Worm (Caenorhabditis elegans) whole organism, L3 larva: ENCODE data around the gene F40H3.3.

ENCODE experiments used
- elt-1 ChIP-seq: fragments of 150-350 bp; optimal IDR thresholded peaks from 2 replicates; lab custom pipeline; 2014; ENCODE audit warnings: missing biosample characterization, missing genetic modification characterization
- fkh-10 ChIP-seq: sonication (generic microtip); optimal IDR thresholded peaks from 2 replicates; lab custom pipeline; 2017; ENCODE audit warnings: missing biosample characterization, missing genetic modification reagents, missing genetic modification characterization
- nhr-76 ChIP-seq: fragments of 150-350 bp; sonication (generic microtip); optimal IDR thresholded peaks from 5 replicates; lab custom pipeline; 2014; ENCODE audit warnings: missing biosample characterization, missing genetic modification characterization
- skn-1 ChIP-seq: fragments of 150-350 bp; optimal IDR thresholded peaks from 2 replicates; lab custom pipeline; 2014; ENCODE audit warnings: missing biosample characterization, missing genetic modification characterization

DNA sequence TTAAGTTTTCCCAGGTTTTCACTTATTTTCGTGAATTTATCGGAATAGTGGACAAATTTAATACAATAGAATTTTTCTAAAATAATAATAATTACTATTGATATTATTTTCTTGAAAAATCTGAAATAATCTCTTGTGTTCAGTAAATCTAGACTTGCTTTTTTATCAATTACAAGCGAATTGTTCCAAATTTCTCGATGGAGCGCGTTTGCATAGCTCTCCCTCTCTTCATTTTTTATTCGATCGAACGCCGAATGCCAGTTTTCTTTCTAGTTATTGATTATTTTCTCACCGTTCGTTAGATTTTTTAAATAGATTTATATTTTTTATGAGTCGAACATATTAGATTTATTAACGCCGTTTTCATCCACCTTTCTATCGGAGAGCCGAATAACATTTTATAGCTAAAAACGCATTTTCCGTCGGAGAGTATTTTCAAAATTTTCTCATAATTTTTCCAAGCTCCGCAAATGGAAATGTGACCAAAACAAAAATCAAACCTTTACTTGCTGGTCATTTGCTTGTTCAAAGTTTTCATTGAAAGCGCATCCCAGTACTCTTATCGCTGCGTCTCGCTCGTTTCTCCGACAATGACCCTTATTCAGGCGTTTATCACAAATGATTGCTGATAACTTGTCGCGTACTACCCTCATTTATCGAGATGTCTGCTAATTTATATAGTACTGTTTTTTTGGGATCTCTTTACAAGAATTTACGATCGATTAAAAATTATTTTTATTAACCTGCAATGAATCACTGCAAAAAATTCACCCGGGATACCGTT, 48.5 kb upstream of the F40H3.3 start:
- no peak for TF ChIP-seq nhr-76 (tag; lab: Kevin White, UChicago)
- TF ChIP-seq skn-1 (tag; lab: Kevin White, UChicago), result no peak
- TF ChIP-seq elt-1 (tag; lab: Kevin White, UChicago), result no peak
- no peak for TF ChIP-seq fkh-10 (GFP tag; lab: Kevin White, UChicago)
